Fruit fly (Drosophila melanogaster): ENCODE data around the gene HP1D3csd.
A peak's percentile ranks its signal among the peaks of the same experiment; 100 is the strongest.

HP1D3csd gene

dm6 chrX:19201630-19202029 lies 11.6 kb downstream of the HP1D3csd start, which contains the start of gene CG7990 (continued):
- TF ChIP-seq Dp (GFP tag; optimal IDR thresholded peaks at IDR 0.05) (peak; percentile 53), CG13287 (GFP tag; IDR thresholded peaks at IDR 0.05; ENCODE audit: partially characterized antibody) (peak; percentile 65), CG6254 (GFP tag; optimal IDR thresholded peaks at IDR 0.05) (no peak), Opbp (GFP tag; IDR thresholded peaks at IDR 0.05; ENCODE audit: partially characterized antibody) (peak; percentile 48; the same call in 1 of the 3 replicates), CG7963 (GFP tag; IDR thresholded peaks at IDR 0.05; ENCODE audit: partially characterized antibody) (no peak), CG16813 (GFP tag; IDR thresholded peaks at IDR 0.05; ENCODE audit: partially characterized antibody) (0 out of 3 replicates have a peak, but pooled peaks have one; percentile 29), CG14860 (GFP tag; IDR thresholded peaks at IDR 0.05; ENCODE audit: partially characterized antibody) (0 out of 3 replicates have a peak, but pooled peaks have one; percentile 14), CG18011 (GFP tag; optimal IDR thresholded peaks at IDR 0.05) (peak; percentile 71), Aef1 (GFP tag; IDR thresholded peaks at IDR 0.05) (no peak), CG9797 (GFP tag; optimal IDR thresholded peaks at IDR 0.05) (peak; percentile 66), bbx (GFP tag; IDR thresholded peaks at IDR 0.05; ENCODE audit: partially characterized antibody) (peak; percentile 67), gcm (GFP tag; optimal IDR thresholded peaks at IDR 0.05) (no peak), CG5953 (GFP tag; IDR thresholded peaks at IDR 0.05) (no peak), Antp (GFP tag; optimal IDR thresholded peaks at IDR 0.05) (no peak), Myb (GFP tag; optimal IDR thresholded peaks at IDR 0.05) (peak; percentile 78), MESR4 (GFP tag; optimal IDR thresholded peaks at IDR 0.05) (peak; percentile 2), Chrac-16 (GFP tag; optimal IDR thresholded peaks at IDR 0.05) (no peak), knrl (GFP tag; IDR thresholded peaks at IDR 0.05; ENCODE audit: partially characterized antibody) (peak; percentile 22; the same call in 1 of the 3 replicates), cato (GFP tag; optimal IDR thresholded peaks at IDR 0.05; ENCODE audit: borderline replicate concordance) (no peak), ftz-f1 (GFP tag; optimal IDR thresholded peaks at IDR 0.05) (peak; percentile 35), NK7.1 (GFP tag; optimal IDR thresholded peaks at IDR 0.05) (no peak), unc-4 (GFP tag; IDR thresholded peaks at IDR 0.05; ENCODE audit: partially characterized antibody) (0 out of 2 replicates have a peak, but pooled peaks have one; percentile 24), slp2 (GFP tag; optimal IDR thresholded peaks at IDR 0.05) (no peak), CG11504 (tag; optimal IDR thresholded peaks at IDR 0.05) (no peak), pzg (GFP tag; optimal IDR thresholded peaks at IDR 0.05) (peak; percentile 73)

dm6 chrX:19208014-19208413 lies 18.0 kb downstream of the HP1D3csd start, which contains the start of gene Ulp1:
Gene Ulp1 (minus strand): TSS chrX:19208187.
- no peak for TF ChIP-seq CG8281 (tag; optimal IDR thresholded peaks at IDR 0.05)
- peak; percentile 93 for TF ChIP-seq onecut (GFP tag; IDR thresholded peaks at IDR 0.05)
- no peak for TF ChIP-seq Oli (tag; optimal IDR thresholded peaks at IDR 0.05)
- TF ChIP-seq CG1647 (GFP tag; optimal IDR thresholded peaks at IDR 0.05) = no peak
- no peak for TF ChIP-seq CG11696 (GFP tag; IDR thresholded peaks at IDR 0.05)
- TF ChIP-seq CG9215 (GFP tag; IDR thresholded peaks at IDR 0.05) = no peak
- no peak for TF ChIP-seq fd96Cb (tag; optimal IDR thresholded peaks at IDR 0.05)
- no peak for TF ChIP-seq CG8388 (GFP tag; optimal IDR thresholded peaks at IDR 0.05)
- TF ChIP-seq dysf (GFP tag; IDR thresholded peaks at IDR 0.05) = no peak
- TF ChIP-seq CG2875 (GFP tag; optimal IDR thresholded peaks at IDR 0.05) = no peak
- peak; percentile 59; the same call in 2 of the 3 replicates for TF ChIP-seq row (GFP tag; IDR thresholded peaks at IDR 0.05)
- no peak for TF ChIP-seq CG1024 (GFP tag; IDR thresholded peaks at IDR 0.05)
- no peak for TF ChIP-seq Ada2b (GFP tag; IDR thresholded peaks at IDR 0.05)
- TF ChIP-seq CG11247 (GFP tag; IDR thresholded peaks at IDR 0.05) = no peak
- no peak for TF ChIP-seq CG11398 (GFP tag; optimal IDR thresholded peaks at IDR 0.05)
- TF ChIP-seq crp (GFP tag; optimal IDR thresholded peaks at IDR 0.05) = no peak
- TF ChIP-seq BtbVII (GFP tag; optimal IDR thresholded peaks at IDR 0.05) = no peak
- TF ChIP-seq p53 (GFP tag; optimal IDR thresholded peaks at IDR 0.05) = no peak
- TF ChIP-seq CG4707 (GFP tag; optimal IDR thresholded peaks at IDR 0.05) = no peak
- peak; percentile 43; the same call in 2 of the 4 replicates for TF ChIP-seq Dll (GFP tag; IDR thresholded peaks at IDR 0.05; ENCODE audit: partially characterized antibody)
- peak; percentile 34 for TF ChIP-seq mam (GFP tag; optimal IDR thresholded peaks at IDR 0.05)
- no peak for TF ChIP-seq CG4854 (GFP tag; optimal IDR thresholded peaks at IDR 0.05)
- no peak for TF ChIP-seq lab (GFP tag; optimal IDR thresholded peaks at IDR 0.05)
- no peak for TF ChIP-seq ATbp (GFP tag; optimal IDR thresholded peaks at IDR 0.05)
- TF ChIP-seq Dp (GFP tag; optimal IDR thresholded peaks at IDR 0.05) = peak; percentile 56
- TF ChIP-seq Hr39 (optimal IDR thresholded peaks at IDR 0.05) = no peak
